Fruit fly (Drosophila melanogaster): ENCODE data around the gene Dab.
A peak's percentile ranks its signal among the peaks of the same experiment; 100 is the strongest.

Dab gene

DNA sequence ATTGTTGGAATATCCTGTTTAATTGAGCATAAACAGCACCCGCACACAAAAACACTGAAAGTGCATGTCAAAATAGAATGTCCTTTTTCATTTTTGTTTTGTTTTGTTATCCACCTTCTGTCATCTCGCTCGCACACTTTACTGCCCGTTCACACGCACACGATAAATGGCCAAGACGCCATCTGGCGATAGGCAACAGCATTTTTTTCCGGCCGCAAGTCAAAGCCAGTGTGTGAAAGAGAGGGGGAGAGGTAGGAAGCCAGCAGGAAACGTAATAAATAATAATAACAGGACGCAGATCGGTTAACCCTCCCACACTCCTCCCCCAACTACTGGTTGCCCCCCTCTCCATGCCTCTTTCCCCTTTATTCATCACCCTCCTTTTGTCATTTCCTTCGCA is 57.9 kb downstream of the Dab start (continued):
- TF ChIP-seq CG31441 (GFP tag; IDR thresholded peaks at IDR 0.05) (peak; percentile 8; the same call in 1 of the 2 replicates), Trl (optimal IDR thresholded peaks at IDR 0.05) (no peak), Trl (GFP tag; optimal IDR thresholded peaks at IDR 0.05) (peak; percentile 7), Lpt (GFP tag; optimal IDR thresholded peaks at IDR 0.05) (peak; percentile 38), CG13624 (GFP tag; optimal IDR thresholded peaks at IDR 0.05) (no peak), HLH4C (GFP tag; IDR thresholded peaks at IDR 0.05; ENCODE audit: partially characterized antibody) (no peak), seq (GFP tag; IDR thresholded peaks at IDR 0.05) (no peak), CG4820 (GFP tag; optimal IDR thresholded peaks at IDR 0.05) (peak; percentile 37), CG14965 (GFP tag; optimal IDR thresholded peaks at IDR 0.05; ENCODE audit: borderline replicate concordance) (peak; percentile 97), al (GFP tag; IDR thresholded peaks at IDR 0.05) (no peak), CG31365 (tag; optimal IDR thresholded peaks at IDR 0.05) (no peak), CG10979 (tag; optimal IDR thresholded peaks at IDR 0.05) (peak; percentile 73), CG12391 (tag; optimal IDR thresholded peaks at IDR 0.05) (no peak), Dad (GFP tag; optimal IDR thresholded peaks at IDR 0.05) (no peak), zf30C (GFP tag; optimal IDR thresholded peaks at IDR 0.05) (peak; percentile 27), lmd (GFP tag; IDR thresholded peaks at IDR 0.05) (no peak), CG32772 (GFP tag; IDR thresholded peaks at IDR 0.05) (peak; percentile 29; the same call in 1 of the 2 replicates), nerfin-2 (GFP tag; IDR thresholded peaks at IDR 0.05; ENCODE audit: partially characterized antibody) (no peak), Med (GFP tag) (peak; percentile 87), D19B (GFP tag; optimal IDR thresholded peaks at IDR 0.05) (no peak), CG10321 (GFP tag; IDR thresholded peaks at IDR 0.05) (no peak), chif (GFP tag; optimal IDR thresholded peaks at IDR 0.05) (peak in 1 of 2 experiments; percentile 30), CG3281 (GFP tag; optimal IDR thresholded peaks at IDR 0.05) (peak; percentile 13), CG10147 (GFP tag; optimal IDR thresholded peaks at IDR 0.05) (no peak), mam (GFP tag; optimal IDR thresholded peaks at IDR 0.05) (no peak), crp (GFP tag; optimal IDR thresholded peaks at IDR 0.05) (no peak), salm (tag; optimal IDR thresholded peaks at IDR 0.05) (no peak), CG7745 (tag; optimal IDR thresholded peaks at IDR 0.05) (no peak), Rx (GFP tag; IDR thresholded peaks at IDR 0.05) (no peak), wek (GFP tag; optimal IDR thresholded peaks at IDR 0.05) (peak; percentile 61), kah (GFP tag; optimal IDR thresholded peaks at IDR 0.05) (peak; percentile 49), CG17802 (tag; optimal IDR thresholded peaks at IDR 0.05) (peak; percentile 96), fu2 (GFP tag; optimal IDR thresholded peaks at IDR 0.05) (no peak), CG13424 (tag; optimal IDR thresholded peaks at IDR 0.05) (no peak), dmrt11E (tag; optimal IDR thresholded peaks at IDR 0.05) (no peak), HLHmδ (GFP tag; optimal IDR thresholded peaks at IDR 0.05) (peak; percentile 92), dpn (GFP tag; optimal IDR thresholded peaks at IDR 0.05) (no peak), usp (GFP tag; optimal IDR thresholded peaks at IDR 0.05) (no peak), fd3F (GFP tag; optimal IDR thresholded peaks at IDR 0.05) (no peak), CG15601 (tag; optimal IDR thresholded peaks at IDR 0.05) (no peak), Fer3 (tag; optimal IDR thresholded peaks at IDR 0.05) (no peak), lab (GFP tag; optimal IDR thresholded peaks at IDR 0.05) (peak; percentile 58), Stat92E (GFP tag; optimal IDR thresholded peaks at IDR 0.05) (no peak), Dp (GFP tag; optimal IDR thresholded peaks at IDR 0.05) (no peak), CG8478 (optimal IDR thresholded peaks at IDR 0.05) (no peak), CG14014 (GFP tag; IDR thresholded peaks at IDR 0.05) (0 out of 2 replicates have a peak, but pooled peaks have one; percentile 25), CG12769 (tag; optimal IDR thresholded peaks at IDR 0.05) (no peak), ranshi (GFP tag; IDR thresholded peaks at IDR 0.05) (no peak), CG7271 (tag; optimal IDR thresholded peaks at IDR 0.05) (peak; percentile 15), CG17385 (GFP tag; optimal IDR thresholded peaks at IDR 0.05) (peak; percentile 32), Dfd (GFP tag; optimal IDR thresholded peaks at IDR 0.05) (no peak)
